Worm (Caenorhabditis elegans) whole organism, L2 larva: ENCODE measurements around the gene F43C11.12.

ENCODE experiments used
- C34F6.9 ChIP-seq: fragments of 150-350 bp; optimal IDR thresholded peaks from 2 replicates; lab custom pipeline; 2014; ENCODE audit warnings: missing biosample characterization, missing genetic modification characterization
- F13H6.1 ChIP-seq: sonication (generic microtip); optimal IDR thresholded peaks from 2 replicates; lab custom pipeline; 2016; ENCODE audit warnings: missing genetic modification characterization, missing compliant biosample characterization
- R02D3.7 ChIP-seq: fragments of 150-350 bp; optimal IDR thresholded peaks from 2 replicates; lab custom pipeline; 2014; ENCODE audit warnings: missing biosample characterization, missing genetic modification characterization
- Y55F3AM.14 ChIP-seq: fragments of 200-800 bp; sonication (Bioruptor generic); optimal IDR thresholded peaks from 2 replicates; lab custom pipeline; 2018; ENCODE audit warnings: mild to moderate bottlenecking, missing genetic modification characterization, missing compliant biosample characterization
- ZK546.5 ChIP-seq: sonication (generic microtip); optimal IDR thresholded peaks from 2 replicates; lab custom pipeline; 2017; ENCODE audit warnings: missing biosample characterization, missing genetic modification characterization
- alr-1 ChIP-seq: fragments of 150-350 bp; optimal IDR thresholded peaks from 2 replicates; lab custom pipeline; 2014; ENCODE audit warnings: missing biosample characterization, missing genetic modification characterization
- aly-2 ChIP-seq: fragments of 150-350 bp; optimal IDR thresholded peaks from 2 replicates; lab custom pipeline; 2014; ENCODE audit warnings: missing biosample characterization, missing genetic modification characterization
- ama-1 ChIP-seq: fragments of 150-350 bp; optimal IDR thresholded peaks from 2 replicates; lab custom pipeline; 2018; ENCODE audit warnings: inconsistent platforms
- blmp-1 ChIP-seq: sonication (generic microtip); optimal IDR thresholded peaks from 2 replicates; lab custom pipeline; 2017; ENCODE audit warnings: missing genetic modification characterization, mild to moderate bottlenecking, missing compliant biosample characterization, antibody characterized with exemption, moderate library complexity; ENCODE audit not compliant: insufficient read depth
- ceh-16 ChIP-seq: fragments of 150-350 bp; optimal IDR thresholded peaks from 2 replicates; lab custom pipeline; 2014; ENCODE audit warnings: missing biosample characterization, missing genetic modification characterization
- ceh-82 ChIP-seq: fragments of 150-350 bp; optimal IDR thresholded peaks from 2 replicates; lab custom pipeline; 2014; ENCODE audit warnings: missing biosample characterization, missing genetic modification characterization
- dmd-4 ChIP-seq: sonication (generic microtip); optimal IDR thresholded peaks from 2 replicates; lab custom pipeline; 2017; ENCODE audit warnings: missing biosample characterization, missing genetic modification characterization
- egl-27 ChIP-seq: sonication (generic microtip); optimal IDR thresholded peaks from 3 replicates; lab custom pipeline; 2017; ENCODE audit warnings: missing biosample characterization, missing genetic modification reagents, missing genetic modification characterization
- elt-1 ChIP-seq: fragments of 150-350 bp; optimal IDR thresholded peaks from 2 replicates; lab custom pipeline; 2014; ENCODE audit warnings: missing biosample characterization, missing genetic modification characterization
- elt-3 ChIP-seq: sonication (generic microtip); optimal IDR thresholded peaks from 2 replicates; lab custom pipeline; 2017; ENCODE audit warnings: missing biosample characterization, missing genetic modification characterization
- gmeb-1 ChIP-seq: fragments of 150-350 bp; optimal IDR thresholded peaks from 2 replicates; lab custom pipeline; 2014; ENCODE audit warnings: missing biosample characterization, missing genetic modification characterization
- lin-11 ChIP-seq: fragments of 150-350 bp; sonication (generic microtip); optimal IDR thresholded peaks from 2 replicates; lab custom pipeline; 2014; ENCODE audit warnings: missing biosample characterization, missing genetic modification characterization, inconsistent platforms, mixed read lengths
- lin-13 ChIP-seq: fragments of 150-350 bp; optimal IDR thresholded peaks from 2 replicates; lab custom pipeline; 2014; ENCODE audit warnings: missing biosample characterization, missing genetic modification reagents, missing genetic modification characterization
- lsy-2 ChIP-seq, 2 experiments: fragments of 150-350 bp in 1 of 2; sonication (generic microtip) in 1 of 2; optimal IDR thresholded peaks; 2 replicates each; lab custom pipeline; 2014 to 2017; ENCODE audit warnings: missing biosample characterization in 2 of 2, missing genetic modification characterization in 2 of 2
- mab-5 ChIP-seq: fragments of 150-350 bp; optimal IDR thresholded peaks from 2 replicates; lab custom pipeline; 2014; ENCODE audit warnings: missing biosample characterization, missing genetic modification characterization
- mdl-1 ChIP-seq, 2 experiments: fragments of 150-350 bp in 1 of 2; sonication (generic microtip) in 1 of 2; optimal IDR thresholded peaks; 2 replicates each; lab custom pipeline; 2017; ENCODE audit warnings: missing biosample characterization in 2 of 2, missing genetic modification characterization in 2 of 2
- nhr-11 ChIP-seq: fragments of 150-350 bp; optimal IDR thresholded peaks from 2 replicates; lab custom pipeline; 2014; ENCODE audit warnings: missing biosample characterization, missing genetic modification characterization
- nhr-12 ChIP-seq: fragments of 150-350 bp; optimal IDR thresholded peaks from 2 replicates; lab custom pipeline; 2014; ENCODE audit warnings: missing biosample characterization, missing genetic modification characterization
- nhr-129 ChIP-seq: fragments of 150-350 bp; optimal IDR thresholded peaks from 2 replicates; lab custom pipeline; 2014; ENCODE audit warnings: missing biosample characterization, missing genetic modification characterization
- nhr-21 ChIP-seq: fragments of 150-350 bp; optimal IDR thresholded peaks from 2 replicates; lab custom pipeline; 2014; ENCODE audit warnings: missing biosample characterization, missing genetic modification characterization
- nhr-23 ChIP-seq: fragments of 150-350 bp; optimal IDR thresholded peaks from 2 replicates; lab custom pipeline; 2014; ENCODE audit warnings: missing biosample characterization, missing genetic modification reagents, missing genetic modification characterization
- nhr-237 ChIP-seq: fragments of 150-350 bp; optimal IDR thresholded peaks from 2 replicates; lab custom pipeline; 2014; ENCODE audit warnings: missing biosample characterization, missing genetic modification characterization
- nhr-25 ChIP-seq: fragments of 150-350 bp; sonication (generic microtip); optimal IDR thresholded peaks from 3 replicates; lab custom pipeline; 2014; ENCODE audit warnings: missing biosample characterization, missing genetic modification characterization
- nhr-6 ChIP-seq: fragments of 150-350 bp; optimal IDR thresholded peaks from 2 replicates; lab custom pipeline; 2014; ENCODE audit warnings: missing biosample characterization, missing genetic modification characterization
- peb-1 ChIP-seq: fragments of 150-350 bp; optimal IDR thresholded peaks from 2 replicates; lab custom pipeline; 2014; ENCODE audit warnings: missing biosample characterization, missing genetic modification characterization
- sem-4 ChIP-seq: fragments of 150-350 bp; optimal IDR thresholded peaks from 2 replicates; lab custom pipeline; 2014; ENCODE audit warnings: missing biosample characterization, missing genetic modification reagents, missing genetic modification characterization
- skn-1 ChIP-seq: sonication (generic microtip); optimal IDR thresholded peaks from 2 replicates; lab custom pipeline; 2017; ENCODE audit warnings: missing biosample characterization, missing genetic modification characterization
- sma-3 ChIP-seq: sonication (generic microtip); optimal IDR thresholded peaks from 2 replicates; lab custom pipeline; 2016; ENCODE audit warnings: missing genetic modification reagents, missing genetic modification characterization, missing compliant biosample characterization
- sma-9 ChIP-seq, 2 experiments: fragments of 150-350 bp in 1 of 2; sonication (generic microtip) in 1 of 2; optimal IDR thresholded peaks; 2 replicates each; lab custom pipeline; 2014 to 2016; ENCODE audit warnings: missing genetic modification characterization in 2 of 2, mild to moderate bottlenecking in 1 of 2, missing biosample characterization in 1 of 2, missing compliant biosample characterization in 1 of 2, missing genetic modification reagents in 1 of 2, moderate library complexity in 1 of 2
- snpc-4 ChIP-seq: fragments of 150-350 bp; optimal IDR thresholded peaks from 2 replicates; lab custom pipeline; 2014; ENCODE audit warnings: missing biosample characterization, missing genetic modification characterization
- unc-39 ChIP-seq: fragments of 150-350 bp; optimal IDR thresholded peaks from 2 replicates; lab custom pipeline; 2014; ENCODE audit warnings: missing biosample characterization, missing genetic modification characterization
- unc-55 ChIP-seq: fragments of 150-350 bp; sonication (generic microtip); optimal IDR thresholded peaks from 3 replicates; lab custom pipeline; 2014; ENCODE audit warnings: missing biosample characterization, missing genetic modification reagents, missing genetic modification characterization
- zag-1 ChIP-seq: fragments of 150-350 bp; optimal IDR thresholded peaks from 2 replicates; lab custom pipeline; 2014; ENCODE audit warnings: missing biosample characterization, missing genetic modification characterization
- ztf-11 ChIP-seq: sonication (generic microtip); optimal IDR thresholded peaks from 2 replicates; lab custom pipeline; 2017; ENCODE audit warnings: missing biosample characterization, missing genetic modification characterization

The F43C11.12 gene

ce11 chrII:2390884-2391283, 24.4 kb upstream of the F43C11.12 start, which contains the start of gene F16G10.10:
F16G10.10 (minus strand) TSS chrII:2390984.
- TF ChIP-seq nhr-129 (tag; lab: Kevin White, UChicago) (no peak), nhr-6 (tag; lab: Kevin White, UChicago) (no peak)

DNA sequence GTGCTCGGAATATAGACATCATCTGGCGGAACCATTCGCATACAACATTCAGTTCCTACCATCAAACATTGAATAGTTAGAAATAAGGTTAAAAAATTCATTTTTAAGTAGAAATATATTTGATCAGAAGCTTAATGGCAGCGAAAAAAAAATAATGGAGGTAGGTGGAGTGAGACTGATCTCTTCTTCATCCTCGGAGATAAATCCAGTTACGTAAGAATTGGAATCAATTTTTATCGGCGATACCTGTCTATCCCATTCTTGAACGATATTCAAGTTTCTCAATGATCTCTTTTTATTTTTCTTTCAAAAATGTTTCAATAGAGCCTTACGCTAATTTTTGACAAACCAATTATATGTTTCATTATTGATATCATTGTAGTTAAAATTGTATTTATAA, 19.0 kb upstream of the F43C11.12 start, which contains the start of gene F16G10.9:
F16G10.9 (minus strand) TSS at position 101 of the 400 bp plus-strand sequence.
- TF ChIP-seq elt-3 (tag; lab: Kevin White, UChicago) = no peak

DNA sequence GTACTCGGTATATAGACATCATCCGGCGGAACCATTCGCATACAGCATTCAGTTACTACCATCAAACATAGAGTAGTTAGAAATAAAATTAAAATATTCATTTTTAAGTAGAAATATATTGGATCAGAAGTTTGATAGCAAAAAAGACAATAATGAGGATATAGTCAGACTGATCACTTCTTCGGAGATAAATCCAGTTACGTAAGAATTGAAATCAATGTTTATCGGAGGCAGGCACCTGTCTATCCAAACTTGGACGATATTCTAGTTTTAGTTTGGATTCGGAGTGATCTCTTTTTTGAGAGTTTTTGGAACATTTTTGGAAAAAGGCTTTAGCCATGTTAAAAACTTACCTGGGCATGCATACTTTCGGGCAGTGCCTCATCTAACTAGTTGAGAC, 16.8 kb upstream of the F43C11.12 start, which contains the start of gene F16G10.8:
F16G10.8 (minus strand) TSS at position 101 of the 400 bp plus-strand sequence.
- no peak for TF ChIP-seq ceh-16 (tag; lab: Kevin White, UChicago)
- no peak for TF ChIP-seq lin-11 (tag; lab: Kevin White, UChicago)

DNA sequence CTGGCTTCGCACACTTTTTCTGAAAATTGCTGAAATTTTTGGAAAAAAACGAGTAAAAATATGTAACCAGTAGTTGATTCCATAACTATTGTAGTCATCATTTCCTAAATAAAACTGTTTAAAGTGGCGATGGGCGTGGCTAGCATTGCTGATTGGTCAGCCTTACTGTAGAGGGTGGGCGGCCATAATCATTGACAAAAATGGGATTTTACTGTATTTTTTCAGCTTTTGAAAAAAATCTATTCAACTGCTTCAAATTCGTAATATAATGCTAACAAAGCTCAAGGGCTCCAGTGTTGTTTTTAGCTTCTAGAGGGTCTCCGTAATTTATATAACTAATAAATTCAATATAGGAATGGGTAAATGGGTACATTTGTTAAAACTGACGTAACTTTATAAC, 13.7 kb upstream of the F43C11.12 start, which contains the start of gene F16G10.7:
F16G10.7 (minus strand) TSS at position 101 of the 400 bp plus-strand sequence.
- no peak for TF ChIP-seq mdl-1 (tag; optimal IDR thresholded peaks at IDR 0.05; lab: Kevin White, UChicago)
- TF ChIP-seq egl-27 (tag; lab: Kevin White, UChicago) = no peak
- TF ChIP-seq sma-9 (GFP tag; optimal IDR thresholded peaks at IDR 0.05; lab: Kevin White, UChicago) = no peak
- no peak for TF ChIP-seq sma-9 (tag; optimal IDR thresholded peaks at IDR 0.05; lab: Kevin White, UChicago)

DNA sequence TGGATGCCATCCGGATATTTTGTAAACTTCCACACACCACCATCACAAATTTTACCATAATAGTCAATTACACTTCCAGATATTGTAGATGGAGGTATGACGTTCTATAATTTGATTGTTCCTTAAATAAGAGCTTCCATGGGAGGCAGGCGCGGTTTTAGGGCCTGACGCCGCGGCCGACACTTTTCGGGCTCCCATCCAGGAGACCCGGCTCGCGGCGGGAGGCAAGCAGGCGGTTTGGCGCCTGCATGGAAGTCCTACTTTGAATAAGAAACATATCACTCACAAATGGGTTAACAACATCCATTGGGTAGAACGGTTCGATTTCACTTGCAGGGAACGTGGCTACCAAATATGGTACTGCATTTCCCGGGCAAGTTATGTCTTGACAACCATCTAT, 13.2 kb upstream of the F43C11.12 start:
- TF ChIP-seq alr-1 (no peak), ZK546.5 (tag; lab: Kevin White, UChicago) (no peak), elt-1 (tag; lab: Kevin White, UChicago) (no peak), nhr-6 (tag; lab: Kevin White, UChicago) (no peak), C34F6.9 (tag; lab: Kevin White, UChicago) (no peak), nhr-25 (no peak), R02D3.7 (tag; lab: Kevin White, UChicago) (no peak), unc-39 (no peak), lin-11 (tag; lab: Kevin White, UChicago) (no peak), peb-1 (tag; lab: Kevin White, UChicago) (no peak), blmp-1 (tag; lab: Kevin White, UChicago) (no peak), nhr-129 (tag; lab: Kevin White, UChicago) (no peak)

DNA sequence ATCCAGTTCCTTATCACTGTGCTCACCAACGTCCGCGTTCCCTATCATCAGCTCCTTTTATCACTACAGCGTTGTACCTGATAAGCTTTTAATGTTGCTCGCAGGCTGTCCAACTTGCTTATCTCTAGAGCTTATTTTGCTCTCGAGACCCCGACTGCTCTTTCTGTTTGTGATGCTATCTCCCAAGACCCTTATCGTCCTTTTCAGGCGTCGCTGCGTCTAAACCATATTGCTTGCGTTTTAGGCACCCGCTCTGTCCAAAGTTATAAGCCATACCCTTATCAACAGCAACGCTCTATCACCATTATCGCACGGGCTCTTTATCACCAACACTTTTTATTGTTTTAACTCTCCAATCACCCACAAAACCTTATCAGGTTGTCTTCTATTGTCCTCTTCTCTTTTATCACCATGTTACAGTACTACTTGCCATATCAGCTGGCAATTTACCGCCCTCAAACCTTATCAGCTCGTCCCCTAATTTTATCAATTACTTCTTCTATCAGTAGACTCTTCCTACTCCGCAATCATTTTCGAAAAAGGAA, 12.0 kb upstream of the F43C11.12 start:
- TF ChIP-seq nhr-25 = no peak
- no peak for TF ChIP-seq unc-39
- TF ChIP-seq skn-1 = peak; percentile 18
- TF ChIP-seq aly-2 = no peak
- TF ChIP-seq gmeb-1 (tag; lab: Kevin White, UChicago) = peak; percentile 54
- TF ChIP-seq mdl-1 (tag; optimal IDR thresholded peaks at IDR 0.05; lab: Kevin White, UChicago) = peak in 1 of 2 experiments; percentile 20
- no peak for TF ChIP-seq ceh-16 (tag; lab: Kevin White, UChicago)
- no peak for TF ChIP-seq blmp-1 (tag; lab: Kevin White, UChicago)
- no peak for TF ChIP-seq alr-1
- no peak for TF ChIP-seq nhr-11 (tag; lab: Kevin White, UChicago)
- TF ChIP-seq nhr-23 (tag; lab: Kevin White, UChicago) = no peak
- no peak for TF ChIP-seq snpc-4 (tag; lab: Kevin White, UChicago)
- peak; percentile 94 for TF ChIP-seq sma-3
- no peak for TF ChIP-seq zag-1
- TF ChIP-seq elt-3 (tag; lab: Kevin White, UChicago) = no peak
- TF ChIP-seq F13H6.1 = peak; percentile 67
- TF ChIP-seq Y55F3AM.14 (GFP tag; lab: Kevin White, UChicago) = peak; percentile 31
- no peak for TF ChIP-seq ztf-11 (tag; lab: Kevin White, UChicago)
- TF ChIP-seq unc-55 (GFP tag; lab: Kevin White, UChicago) = no peak
- peak; percentile 79 for TF ChIP-seq sma-9 (GFP tag; optimal IDR thresholded peaks at IDR 0.05; lab: Kevin White, UChicago)
- no peak for TF ChIP-seq sma-9 (tag; optimal IDR thresholded peaks at IDR 0.05; lab: Kevin White, UChicago)
- no peak for TF ChIP-seq lin-13
- TF ChIP-seq ama-1 = no peak
- TF ChIP-seq ceh-82 (tag; lab: Kevin White, UChicago) = no peak
- TF ChIP-seq nhr-21 (tag; lab: Kevin White, UChicago) = peak; percentile 5
- no peak for TF ChIP-seq nhr-12
- TF ChIP-seq lin-11 (tag; lab: Kevin White, UChicago) = no peak
- TF ChIP-seq C34F6.9 (tag; lab: Kevin White, UChicago) = no peak
- no peak for TF ChIP-seq elt-1 (tag; lab: Kevin White, UChicago)
- peak; percentile 31 to 81 for TF ChIP-seq lsy-2 (tag; optimal IDR thresholded peaks at IDR 0.05; lab: Kevin White, UChicago)
- TF ChIP-seq dmd-4 (tag; lab: Kevin White, UChicago) = no peak
- no peak for TF ChIP-seq nhr-129 (tag; lab: Kevin White, UChicago)
- no peak for TF ChIP-seq peb-1 (tag; lab: Kevin White, UChicago)
- no peak for TF ChIP-seq R02D3.7 (tag; lab: Kevin White, UChicago)
- no peak for TF ChIP-seq sem-4
- no peak for TF ChIP-seq mab-5
- TF ChIP-seq ZK546.5 (tag; lab: Kevin White, UChicago) = no peak
- TF ChIP-seq nhr-237 (tag; lab: Kevin White, UChicago) = no peak
- TF ChIP-seq nhr-6 (tag; lab: Kevin White, UChicago) = no peak
